1 fruit fly cellular context compared by ENCODE assay signal in genomic region chr3R:29716782-29717317, dm6.
TF ChIP-seq lines count a peak whose summit lies in the region.

TSS of gene Obp99b (minus strand) at chr3R:29716896.

TF ChIP-seq in whole organism, embryonic, 481 proteins besides CTCF, POLR2A, EP300 and RAD21 (continued from another document and continues in another):
- TF ChIP-seq CG2202 (tag; optimal IDR thresholded peaks at IDR 0.05; lab: Kevin White, UChicago) = peak; percentile 71
- no peak for TF ChIP-seq hbn (GFP tag; IDR thresholded peaks at IDR 0.05; lab: Robert Waterston, UW; ENCODE audit: partially characterized antibody)
- TF ChIP-seq CG4617 (GFP tag; optimal IDR thresholded peaks at IDR 0.05; lab: Kevin White, UChicago; ENCODE audit: borderline replicate concordance) = peak; percentile 27
- TF ChIP-seq pfk (GFP tag; optimal IDR thresholded peaks at IDR 0.05; lab: Kevin White, UChicago) = peak; percentile 45
- TF ChIP-seq CG10462 (GFP tag; optimal IDR thresholded peaks at IDR 0.05; lab: Kevin White, UChicago) = peak; percentile 9
- peak; percentile 63 for TF ChIP-seq Dad (GFP tag; optimal IDR thresholded peaks at IDR 0.05; lab: Kevin White, UChicago)
- TF ChIP-seq CG17612 (GFP tag; IDR thresholded peaks at IDR 0.05; lab: Robert Waterston, UW) = peak; percentile 57; the same call in 1 of the 2 replicates
- peak; percentile 77 for TF ChIP-seq Atf-2 (GFP tag; optimal IDR thresholded peaks at IDR 0.05; lab: Kevin White, UChicago)
- peak; percentile 79 for TF ChIP-seq BtbVII (GFP tag; optimal IDR thresholded peaks at IDR 0.05; lab: Kevin White, UChicago)
- peak; percentile 73 for TF ChIP-seq CG10209 (GFP tag; optimal IDR thresholded peaks at IDR 0.05; lab: Kevin White, UChicago)
- peak; percentile 45; the same call in 1 of the 2 replicates for TF ChIP-seq ro (GFP tag; IDR thresholded peaks at IDR 0.05; lab: Robert Waterston, UW)
- peak; percentile 73 for TF ChIP-seq CG13624 (GFP tag; optimal IDR thresholded peaks at IDR 0.05; lab: Kevin White, UChicago)
- TF ChIP-seq hth (optimal IDR thresholded peaks at IDR 0.05; lab: Kevin White, UChicago) = no peak
- peak; percentile 41 for TF ChIP-seq cato (GFP tag; optimal IDR thresholded peaks at IDR 0.05; lab: Kevin White, UChicago; ENCODE audit: borderline replicate concordance)
- TF ChIP-seq vnd (GFP tag; IDR thresholded peaks at IDR 0.05; lab: Robert Waterston, UW; ENCODE audit: partially characterized antibody) = no peak
- TF ChIP-seq CG9215 (GFP tag; IDR thresholded peaks at IDR 0.05; lab: Robert Waterston, UW) = peak; percentile 49
- TF ChIP-seq al (GFP tag; IDR thresholded peaks at IDR 0.05; lab: Robert Waterston, UW) = peak; percentile 41; the same call in 1 of the 2 replicates
- no peak for TF ChIP-seq Bgb (GFP tag; IDR thresholded peaks at IDR 0.05; lab: Robert Waterston, UW; ENCODE audit: partially characterized antibody)
- no peak for TF ChIP-seq toy (GFP tag; IDR thresholded peaks at IDR 0.05; lab: Robert Waterston, UW)
- no peak for TF ChIP-seq Abd-B (GFP tag; optimal IDR thresholded peaks at IDR 0.05; lab: Kevin White, UChicago)
- TF ChIP-seq CG3847 (GFP tag; IDR thresholded peaks at IDR 0.05; lab: Robert Waterston, UW) = peak; percentile 64
- TF ChIP-seq cad (GFP tag; optimal IDR thresholded peaks at IDR 0.05; lab: Kevin White, UChicago) = no peak
- no peak for TF ChIP-seq cwo (GFP tag; optimal IDR thresholded peaks at IDR 0.05; lab: Kevin White, UChicago)
- TF ChIP-seq Kr (GFP tag; optimal IDR thresholded peaks at IDR 0.05; lab: Kevin White, UChicago) = peak; percentile 12
- no peak for TF ChIP-seq Ets97D (GFP tag; optimal IDR thresholded peaks at IDR 0.05; lab: Kevin White, UChicago)
- peak; percentile 6 for TF ChIP-seq Dek (tag; optimal IDR thresholded peaks at IDR 0.05; lab: Kevin White, UChicago)
- TF ChIP-seq CG9817 (tag; optimal IDR thresholded peaks at IDR 0.05; lab: Kevin White, UChicago) = peak; percentile 66
- peak; percentile 71 for TF ChIP-seq E2f1 (GFP tag; IDR thresholded peaks at IDR 0.05; lab: Robert Waterston, UW)
- TF ChIP-seq CG6765 (GFP tag; optimal IDR thresholded peaks at IDR 0.05; lab: Kevin White, UChicago) = peak; percentile 70
- 0 out of 3 replicates have a peak, but pooled peaks have one; percentile 35 for TF ChIP-seq C15 (GFP tag; IDR thresholded peaks at IDR 0.05; lab: Robert Waterston, UW)
- peak; percentile 59 for TF ChIP-seq Oaz (GFP tag; IDR thresholded peaks at IDR 0.05; lab: Robert Waterston, UW)
- TF ChIP-seq inv (GFP tag; IDR thresholded peaks at IDR 0.05; lab: Robert Waterston, UW; ENCODE audit: partially characterized antibody) = no peak
- peak; percentile 70 for TF ChIP-seq dm (GFP tag; optimal IDR thresholded peaks at IDR 0.05; lab: Kevin White, UChicago)
- TF ChIP-seq CG13894 (tag; optimal IDR thresholded peaks at IDR 0.05; lab: Kevin White, UChicago) = no peak
- TF ChIP-seq Sin3A (optimal IDR thresholded peaks at IDR 0.05; lab: Kevin White, UChicago) = no peak
- peak; percentile 76 to 78 for TF ChIP-seq dpn (GFP tag; optimal IDR thresholded peaks at IDR 0.05; lab: Kevin White, UChicago)
- peak; percentile 83 for TF ChIP-seq ac (GFP tag; optimal IDR thresholded peaks at IDR 0.05; lab: Kevin White, UChicago)
- peak; percentile 84 for TF ChIP-seq Optix (GFP tag; IDR thresholded peaks at IDR 0.05; lab: Robert Waterston, UW)
- TF ChIP-seq CG34376 (GFP tag; optimal IDR thresholded peaks at IDR 0.05; lab: Kevin White, UChicago) = peak; percentile 67
- peak; percentile 70 for TF ChIP-seq CG17568 (GFP tag; optimal IDR thresholded peaks at IDR 0.05; lab: Kevin White, UChicago)
- TF ChIP-seq Nf-YA (GFP tag; IDR thresholded peaks at IDR 0.05; lab: Robert Waterston, UW) = peak; percentile 71
- peak; percentile 77 for TF ChIP-seq H2.0 (GFP tag; IDR thresholded peaks at IDR 0.05; lab: Robert Waterston, UW)
- peak; percentile 75 for TF ChIP-seq CG13296 (GFP tag; optimal IDR thresholded peaks at IDR 0.05; lab: Kevin White, UChicago)
- peak; percentile 58; the same call in 1 of the 3 replicates for TF ChIP-seq Aef1 (GFP tag; IDR thresholded peaks at IDR 0.05; lab: Robert Waterston, UW)
- TF ChIP-seq Dref (GFP tag; IDR thresholded peaks at IDR 0.05; lab: Robert Waterston, UW) = 0 out of 2 replicates have a peak, but pooled peaks have one; percentile 10
- TF ChIP-seq MBD-R2 (GFP tag; IDR thresholded peaks at IDR 0.05; lab: Robert Waterston, UW) = 0 out of 2 replicates have a peak, but pooled peaks have one; percentile 18
- peak; percentile 34 for TF ChIP-seq CG12299 (tag; optimal IDR thresholded peaks at IDR 0.05; lab: Kevin White, UChicago)
- peak; percentile 66 for TF ChIP-seq CG12236 (GFP tag; optimal IDR thresholded peaks at IDR 0.05; lab: Kevin White, UChicago)
- TF ChIP-seq CG15011 (GFP tag; optimal IDR thresholded peaks at IDR 0.05; lab: Kevin White, UChicago) = peak; percentile 48
- peak; percentile 51 for TF ChIP-seq TFAM (GFP tag; optimal IDR thresholded peaks at IDR 0.05; lab: Kevin White, UChicago)
- TF ChIP-seq Xbp1 (GFP tag; optimal IDR thresholded peaks at IDR 0.05; lab: Kevin White, UChicago) = peak; percentile 88
- peak; percentile 45 for TF ChIP-seq CG12155 (GFP tag; optimal IDR thresholded peaks at IDR 0.05; lab: Kevin White, UChicago)
- TF ChIP-seq nom (GFP tag; optimal IDR thresholded peaks at IDR 0.05; lab: Kevin White, UChicago) = peak; percentile 75
- no peak for TF ChIP-seq CG2129 (GFP tag; IDR thresholded peaks at IDR 0.05; lab: Robert Waterston, UW; ENCODE audit: partially characterized antibody)
- TF ChIP-seq bab2 (GFP tag; optimal IDR thresholded peaks at IDR 0.05; lab: Kevin White, UChicago) = peak; percentile 56
- TF ChIP-seq corto (GFP tag; optimal IDR thresholded peaks at IDR 0.05; lab: Kevin White, UChicago) = no peak
- TF ChIP-seq CG15479 (GFP tag; optimal IDR thresholded peaks at IDR 0.05; lab: Kevin White, UChicago) = no peak
- TF ChIP-seq fd96Cb (tag; optimal IDR thresholded peaks at IDR 0.05; lab: Kevin White, UChicago) = peak; percentile 47
- no peak for TF ChIP-seq slou (GFP tag; optimal IDR thresholded peaks at IDR 0.05; lab: Kevin White, UChicago)
- peak; percentile 70 for TF ChIP-seq nau (GFP tag; optimal IDR thresholded peaks at IDR 0.05; lab: Kevin White, UChicago)
- peak; percentile 75 for TF ChIP-seq Chrac-16 (GFP tag; optimal IDR thresholded peaks at IDR 0.05; lab: Kevin White, UChicago)
- peak; percentile 87 for TF ChIP-seq CG10431 (GFP tag; optimal IDR thresholded peaks at IDR 0.05; lab: Kevin White, UChicago)
- peak; percentile 76 for TF ChIP-seq h (optimal IDR thresholded peaks at IDR 0.05; lab: Kevin White, UChicago)
- TF ChIP-seq shn (GFP tag; optimal IDR thresholded peaks at IDR 0.05; lab: Kevin White, UChicago) = peak; percentile 89
- TF ChIP-seq Taf1 (GFP tag; IDR thresholded peaks at IDR 0.05; lab: Robert Waterston, UW) = no peak
- peak; percentile 35 for TF ChIP-seq tio (GFP tag; optimal IDR thresholded peaks at IDR 0.05; lab: Kevin White, UChicago)
- TF ChIP-seq CG12219 (GFP tag; optimal IDR thresholded peaks at IDR 0.05; lab: Kevin White, UChicago) = peak; percentile 90
- no peak; the same call in 1 of the 2 replicates for TF ChIP-seq CG8765 (GFP tag; IDR thresholded peaks at IDR 0.05; lab: Robert Waterston, UW)
- peak; percentile 40 for TF ChIP-seq Nf-YB (GFP tag; optimal IDR thresholded peaks at IDR 0.05; lab: Kevin White, UChicago)
- TF ChIP-seq ato (GFP tag; IDR thresholded peaks at IDR 0.05; lab: Robert Waterston, UW; ENCODE audit: partially characterized antibody) = no peak
- TF ChIP-seq Fer1 (GFP tag; optimal IDR thresholded peaks at IDR 0.05; lab: Kevin White, UChicago) = no peak
- peak; percentile 54 for TF ChIP-seq D19B (GFP tag; optimal IDR thresholded peaks at IDR 0.05; lab: Kevin White, UChicago)
- peak; percentile 86 for TF ChIP-seq CG33213 (GFP tag; optimal IDR thresholded peaks at IDR 0.05; lab: Kevin White, UChicago)
- TF ChIP-seq CG7963 (GFP tag; IDR thresholded peaks at IDR 0.05; lab: Robert Waterston, UW; ENCODE audit: partially characterized antibody) = no peak
- TF ChIP-seq CG4328 (GFP tag; optimal IDR thresholded peaks at IDR 0.05; lab: Kevin White, UChicago) = peak; percentile 52
- peak; percentile 98 for TF ChIP-seq CG14965 (GFP tag; optimal IDR thresholded peaks at IDR 0.05; lab: Kevin White, UChicago; ENCODE audit: borderline replicate concordance)
- peak; percentile 83 for TF ChIP-seq CG30431 (GFP tag; optimal IDR thresholded peaks at IDR 0.05; lab: Kevin White, UChicago)
- TF ChIP-seq CG10979 (tag; optimal IDR thresholded peaks at IDR 0.05; lab: Kevin White, UChicago) = peak; percentile 85
- peak; percentile 67 for TF ChIP-seq CG15696 (tag; optimal IDR thresholded peaks at IDR 0.05; lab: Kevin White, UChicago)
- TF ChIP-seq chif (GFP tag; optimal IDR thresholded peaks at IDR 0.05; lab: Kevin White, UChicago) = peak; percentile 56 to 84
- peak; percentile 69 for TF ChIP-seq Rx (GFP tag; IDR thresholded peaks at IDR 0.05; lab: Robert Waterston, UW)
- TF ChIP-seq CG18764 (GFP tag; optimal IDR thresholded peaks at IDR 0.05; lab: Kevin White, UChicago) = peak; percentile 65
- TF ChIP-seq sd (tag; optimal IDR thresholded peaks at IDR 0.05; lab: Kevin White, UChicago) = peak; percentile 25
- TF ChIP-seq CG14050 (GFP tag; IDR thresholded peaks at IDR 0.05; lab: Robert Waterston, UW) = peak; percentile 61; the same call in 2 of the 3 replicates
- peak; percentile 91 for TF ChIP-seq NfI (GFP tag; optimal IDR thresholded peaks at IDR 0.05; lab: Kevin White, UChicago)
- no peak for TF ChIP-seq exex (tag; optimal IDR thresholded peaks at IDR 0.05; lab: Kevin White, UChicago)
- TF ChIP-seq CG4282 (GFP tag; optimal IDR thresholded peaks at IDR 0.05; lab: Kevin White, UChicago) = peak; percentile 14
- TF ChIP-seq sqz (GFP tag; optimal IDR thresholded peaks at IDR 0.05; lab: Kevin White, UChicago) = peak; percentile 85
- peak; percentile 59 for TF ChIP-seq dati (GFP tag; IDR thresholded peaks at IDR 0.05; lab: Robert Waterston, UW)
- TF ChIP-seq nerfin-2 (GFP tag; IDR thresholded peaks at IDR 0.05; lab: Robert Waterston, UW; ENCODE audit: partially characterized antibody) = no peak
- TF ChIP-seq en (GFP tag; optimal IDR thresholded peaks at IDR 0.05; lab: Kevin White, UChicago) = peak; percentile 78
- TF ChIP-seq chinmo (GFP tag; IDR thresholded peaks at IDR 0.05; lab: Robert Waterston, UW; ENCODE audit: partially characterized antibody) = peak; percentile 61; the same call in 1 of the 4 replicates
- TF ChIP-seq Asciz (GFP tag; optimal IDR thresholded peaks at IDR 0.05; lab: Kevin White, UChicago) = peak; percentile 84
- peak; percentile 74 for TF ChIP-seq CrebB (tag; optimal IDR thresholded peaks at IDR 0.05; lab: Kevin White, UChicago)
- no peak for TF ChIP-seq Hand (GFP tag; optimal IDR thresholded peaks at IDR 0.05; lab: Kevin White, UChicago)
- peak; percentile 99 for TF ChIP-seq HLHmδ (GFP tag; optimal IDR thresholded peaks at IDR 0.05; lab: Kevin White, UChicago)
- TF ChIP-seq sna (GFP tag; IDR thresholded peaks at IDR 0.05; lab: Robert Waterston, UW; ENCODE audit: partially characterized antibody) = no peak
- TF ChIP-seq CG18476 (GFP tag; optimal IDR thresholded peaks at IDR 0.05; lab: Kevin White, UChicago) = peak; percentile 47
- TF ChIP-seq HLH3B (GFP tag; IDR thresholded peaks at IDR 0.05; lab: Robert Waterston, UW) = peak; percentile 80
- TF ChIP-seq CG2889 (GFP tag; IDR thresholded peaks at IDR 0.05; lab: Robert Waterston, UW) = no peak
- TF ChIP-seq CG3065 (GFP tag; optimal IDR thresholded peaks at IDR 0.05; lab: Kevin White, UChicago) = peak; percentile 42
- TF ChIP-seq Hmx (GFP tag; optimal IDR thresholded peaks at IDR 0.05; lab: Kevin White, UChicago) = no peak
- TF ChIP-seq crol (GFP tag; IDR thresholded peaks at IDR 0.05; lab: Robert Waterston, UW) = 0 out of 2 replicates have a peak, but pooled peaks have one; percentile 28
- peak; percentile 62 for TF ChIP-seq CG5180 (GFP tag; optimal IDR thresholded peaks at IDR 0.05; lab: Kevin White, UChicago)
- no peak for TF ChIP-seq sima (GFP tag; optimal IDR thresholded peaks at IDR 0.05; lab: Kevin White, UChicago)
- peak; percentile 72 for TF ChIP-seq Ptx1 (GFP tag; IDR thresholded peaks at IDR 0.05; lab: Robert Waterston, UW)
- TF ChIP-seq sens (GFP tag; lab: Kevin White, UChicago) = peak; percentile 98
- TF ChIP-seq Hr39 (optimal IDR thresholded peaks at IDR 0.05; lab: Kevin White, UChicago) = no peak
- TF ChIP-seq CG7786 (GFP tag; optimal IDR thresholded peaks at IDR 0.05; lab: Kevin White, UChicago) = peak; percentile 55
- TF ChIP-seq CG1647 (GFP tag; optimal IDR thresholded peaks at IDR 0.05; lab: Kevin White, UChicago) = peak; percentile 8
- peak; percentile 79 for TF ChIP-seq slp2 (GFP tag; optimal IDR thresholded peaks at IDR 0.05; lab: Kevin White, UChicago)
- TF ChIP-seq CG18619 (GFP tag; optimal IDR thresholded peaks at IDR 0.05; lab: Kevin White, UChicago) = peak; percentile 73
- TF ChIP-seq aop (GFP tag; IDR thresholded peaks at IDR 0.05; lab: Robert Waterston, UW) = peak; percentile 35; the same call in 1 of the 2 replicates
- no peak for TF ChIP-seq z (GFP tag; IDR thresholded peaks at IDR 0.05; lab: Robert Waterston, UW)
- no peak for TF ChIP-seq dan (GFP tag; IDR thresholded peaks at IDR 0.05; lab: Robert Waterston, UW)
- peak; percentile 32 for TF ChIP-seq stwl (tag; optimal IDR thresholded peaks at IDR 0.05; lab: Kevin White, UChicago)
- peak; percentile 71 for TF ChIP-seq CG10366 (GFP tag; IDR thresholded peaks at IDR 0.05; lab: Robert Waterston, UW)
- no peak for TF ChIP-seq CG7556 (GFP tag; optimal IDR thresholded peaks at IDR 0.05; lab: Kevin White, UChicago)
- peak; percentile 76 for TF ChIP-seq PHDP (tag; optimal IDR thresholded peaks at IDR 0.05; lab: Kevin White, UChicago)
- TF ChIP-seq CG2678 (tag; optimal IDR thresholded peaks at IDR 0.05; lab: Kevin White, UChicago) = peak; percentile 55
- TF ChIP-seq CG4360 (GFP tag; IDR thresholded peaks at IDR 0.05; lab: Robert Waterston, UW) = no peak
- peak; percentile 5 for TF ChIP-seq CG10565 (GFP tag; optimal IDR thresholded peaks at IDR 0.05; lab: Kevin White, UChicago)
- peak; percentile 77 for TF ChIP-seq CG17829 (tag; optimal IDR thresholded peaks at IDR 0.05; lab: Kevin White, UChicago)
- TF ChIP-seq Drgx (GFP tag; IDR thresholded peaks at IDR 0.05; lab: Robert Waterston, UW) = peak; percentile 76
- TF ChIP-seq CG7928 (GFP tag; optimal IDR thresholded peaks at IDR 0.05; lab: Kevin White, UChicago) = peak; percentile 22
- TF ChIP-seq CG5953 (GFP tag; IDR thresholded peaks at IDR 0.05; lab: Robert Waterston, UW) = peak; percentile 74; the same call in 1 of the 2 replicates
- no peak for TF ChIP-seq CG3995 (GFP tag; optimal IDR thresholded peaks at IDR 0.05; lab: Kevin White, UChicago)
- TF ChIP-seq tin (GFP tag; optimal IDR thresholded peaks at IDR 0.05; lab: Kevin White, UChicago) = peak; percentile 86
- TF ChIP-seq sr (GFP tag; IDR thresholded peaks at IDR 0.05; lab: Robert Waterston, UW) = peak; percentile 73; the same call in 2 of the 3 replicates
